Worm (Caenorhabditis elegans) whole organism, young adult: ENCODE results near the gene ifb-2.

Source experiments
- F39B2.1 ChIP-seq: fragments of 200-800 bp; sonication (Bioruptor generic); IDR thresholded peaks from 2 replicates; pipeline ENCODE4 v1.3.6; 2022; ENCODE audit warnings: missing genetic modification reagents, missing genetic modification characterization, missing compliant biosample characterization
- athp-1 ChIP-seq: sonication (generic microtip); optimal IDR thresholded peaks from 2 replicates; lab custom pipeline; 2017; ENCODE audit warnings: mild to moderate bottlenecking, missing genetic modification characterization, missing compliant biosample characterization
- dpl-1 ChIP-seq: fragments of 150-350 bp; optimal IDR thresholded peaks from 2 replicates; lab custom pipeline; 2014; ENCODE audit warnings: missing biosample characterization, missing genetic modification reagents, missing genetic modification characterization
- madf-6 ChIP-seq: fragments of 200-800 bp; sonication (Bioruptor generic); IDR thresholded peaks from 2 replicates; pipeline ENCODE4 v1.3.6; 2022; ENCODE audit warnings: missing genetic modification reagents, missing genetic modification characterization, missing compliant biosample characterization
- snpc-1.3 ChIP-seq: sonication (generic microtip); optimal IDR thresholded peaks from 2 replicates; lab custom pipeline; 2017; ENCODE audit warnings: missing genetic modification characterization, mild to moderate bottlenecking, missing compliant biosample characterization, antibody characterized with exemption, moderate library complexity, missing genotype, missing genetic modification reagents; ENCODE audit not compliant: insufficient read depth
- snpc-4 ChIP-seq, 5 experiments: fragments of 150-350 bp in 1 of 5; sonication (generic microtip) in 4 of 5; optimal IDR thresholded peaks; 2 replicates each; lab custom pipeline; 2014 to 2018; ENCODE audit warnings: missing genetic modification characterization in 5 of 5, missing biosample characterization in 3 of 5, antibody characterized with exemption in 2 of 5, mild to moderate bottlenecking in 2 of 5, missing compliant biosample characterization in 2 of 5, missing genotype in 2 of 5, moderate library complexity in 2 of 5, missing genetic modification reagents in 1 of 5

ce11 chrII:5747312-5747711 is 2.7 kb upstream of the ifb-2 start:
- TF ChIP-seq snpc-1.3 (tag; lab: Kevin White, UChicago) = no peak
- TF ChIP-seq madf-6 = no peak
- no peak for TF ChIP-seq F39B2.1 (GFP tag; lab: Robert Waterston, UW)
- no peak for TF ChIP-seq dpl-1 (GFP tag; lab: Kevin White, UChicago)
- no peak for TF ChIP-seq snpc-4 (GFP tag; optimal IDR thresholded peaks at IDR 0.05; lab: Kevin White, UChicago)
- TF ChIP-seq snpc-4 (tag; optimal IDR thresholded peaks at IDR 0.05; lab: Kevin White, UChicago) = no peak
- TF ChIP-seq athp-1 (tag; lab: Kevin White, UChicago) = no peak
